Worm (Caenorhabditis elegans): ENCODE measurements around the gene F22H10.2.
A peak's percentile ranks its signal among the peaks of the same experiment; 100 is the strongest.

F22H10.2 gene

ce11 chrX:16658309-16658708 lies 21.0 kb upstream of the F22H10.2 start:
- TF ChIP-seq tbx-9 (tag; optimal IDR thresholded peaks at IDR 0.05; ENCODE audit: borderline replicate concordance) (no peak), ztf-22 (GFP tag; optimal IDR thresholded peaks at IDR 0.05) (no peak), B0035.1 (tag; optimal IDR thresholded peaks at IDR 0.05) (no peak), mel-28 (tag; optimal IDR thresholded peaks at IDR 0.05; ENCODE audit: borderline replicate concordance) (no peak), ztf-3 (GFP tag; optimal IDR thresholded peaks at IDR 0.05) (no peak), madf-8 (GFP tag; conservative IDR thresholded peaks at IDR 0.05) (no peak), F37B4.10 (GFP tag; IDR thresholded peaks at IDR 0.05) (no peak), dpff-1 (tag; optimal IDR thresholded peaks at IDR 0.05) (no peak), ceh-58 (GFP tag; IDR thresholded peaks at IDR 0.05) (no peak)

- TF ChIP-seq lsy-27 (tag; optimal IDR thresholded peaks at IDR 0.05; ENCODE audit: borderline replicate concordance, insufficient read depth) (no peak), ceh-79 (tag; optimal IDR thresholded peaks at IDR 0.05) (no peak), xnd-1 (tag; optimal IDR thresholded peaks at IDR 0.05) (no peak), dpl-1 (GFP tag; optimal IDR thresholded peaks at IDR 0.05) (no peak), Y56A3A.18 (GFP tag; IDR thresholded peaks at IDR 0.05) (no peak), nhr-80 (tag; optimal IDR thresholded peaks at IDR 0.05) (no peak), ztf-6 (GFP tag; IDR thresholded peaks at IDR 0.05) (no peak), cebp-1 (GFP tag; IDR thresholded peaks at IDR 0.05) (no peak), cebp-1 (tag; optimal IDR thresholded peaks at IDR 0.05) (no peak), lin-54 (GFP tag; optimal IDR thresholded peaks at IDR 0.05) (no peak)
These were observed 19.1 kb upstream of the F22H10.2 start for ce11 chrX:16660268-16660667.

ce11 chrX:16662723-16663122 lies 16.6 kb upstream of the F22H10.2 start, which contains the start of gene F43B10.1:
Gene F43B10.1 (minus strand): TSS chrX:16662823.
- TF ChIP-seq rec-8 (tag; optimal IDR thresholded peaks at IDR 0.05) (no peak), B0261.1 (tag; optimal IDR thresholded peaks at IDR 0.05) (no peak), aptf-2 (GFP tag; conservative IDR thresholded peaks at IDR 0.05) (no peak), ama-1 (optimal IDR thresholded peaks at IDR 0.05) (no peak), ama-1 (GFP tag; optimal IDR thresholded peaks at IDR 0.05) (no peak), sea-2 (GFP tag; IDR thresholded peaks at IDR 0.05) (no peak), lsy-27 (tag; optimal IDR thresholded peaks at IDR 0.05; ENCODE audit: borderline replicate concordance, insufficient read depth) (no peak), K12H6.12 (tag; optimal IDR thresholded peaks at IDR 0.05) (no peak), lin-54 (GFP tag; optimal IDR thresholded peaks at IDR 0.05) (no peak), ztf-18 (tag; optimal IDR thresholded peaks at IDR 0.05) (no peak), athp-1 (tag; optimal IDR thresholded peaks at IDR 0.05) (no peak), F33H1.4 (GFP tag; IDR thresholded peaks at IDR 0.05) (no peak), cebp-2 (GFP tag; IDR thresholded peaks at IDR 0.05) (no peak), nhr-179 (tag; optimal IDR thresholded peaks at IDR 0.05) (no peak)

DNA sequence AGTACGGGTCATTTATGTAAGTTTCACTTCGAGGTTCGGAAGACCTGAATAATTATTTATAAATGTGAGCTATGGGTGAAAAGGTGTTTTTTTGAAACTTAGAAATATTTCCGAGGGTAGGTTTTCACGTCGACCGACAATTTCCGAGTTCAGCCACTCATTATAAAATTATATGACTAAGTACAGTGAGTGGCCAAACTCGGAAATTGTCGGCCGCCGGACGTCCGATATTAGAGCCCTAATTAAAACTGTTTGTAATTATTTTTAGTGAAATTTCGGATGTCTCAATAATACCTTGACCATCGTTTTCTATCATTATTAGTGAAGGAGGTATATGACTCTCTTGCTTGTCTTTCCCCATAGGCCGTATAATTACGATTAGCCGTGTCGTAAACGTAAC lies 11.8 kb upstream of the F22H10.2 start:
- no peak for TF ChIP-seq sdz-38 (tag; optimal IDR thresholded peaks at IDR 0.05)
- TF ChIP-seq dox-1 (GFP tag; IDR thresholded peaks at IDR 0.05) = no peak
- no peak for TF ChIP-seq egrh-3 (GFP tag; IDR thresholded peaks at IDR 0.05)
- TF ChIP-seq snpc-4 (GFP tag; optimal IDR thresholded peaks at IDR 0.05) = no peak
- TF ChIP-seq snpc-4 (tag; optimal IDR thresholded peaks at IDR 0.05) = peak in 2 of 4 experiments; percentile 80 to 82
- no peak for TF ChIP-seq attf-6 (GFP tag; IDR thresholded peaks at IDR 0.05)
- no peak for TF ChIP-seq zim-3 (tag; optimal IDR thresholded peaks at IDR 0.05)
- peak; percentile 31 for TF ChIP-seq snpc-1.1 (tag; optimal IDR thresholded peaks at IDR 0.05; ENCODE audit: insufficient read depth)
- TF ChIP-seq madf-10 (tag; optimal IDR thresholded peaks at IDR 0.05) = no peak
